Fruit fly (Drosophila melanogaster) whole organism, prepupa: ENCODE data around the gene Sgs5bis.

Source experiments
- CG10631 ChIP-seq: fragments of 200-800 bp; sonication (Bioruptor generic); optimal IDR thresholded peaks from 2 replicates; lab custom pipeline; 2016; ENCODE audit warnings: missing biosample characterization, missing genetic modification characterization
- CG10669 ChIP-seq: fragments of 200-800 bp; sonication (Bioruptor generic); optimal IDR thresholded peaks from 3 replicates; lab custom pipeline; 2018; ENCODE audit warnings: missing biosample characterization, mild to moderate bottlenecking, missing genetic modification characterization, moderate library complexity
- CG15336 ChIP-seq: fragments of 200-800 bp; sonication (Bioruptor generic); IDR thresholded peaks from 2 replicates; pipeline ENCODE4 v1.3.6; 2022; ENCODE audit warnings: missing biosample characterization, missing genetic modification characterization
- CG1621 ChIP-seq: fragments of 200-800 bp; sonication (Bioruptor generic); optimal IDR thresholded peaks from 3 replicates; lab custom pipeline; 2018; ENCODE audit warnings: missing biosample characterization, mild to moderate bottlenecking, missing genetic modification characterization
- CG16779 ChIP-seq: fragments of 200-800 bp; sonication (Bioruptor generic); optimal IDR thresholded peaks from 3 replicates; lab custom pipeline; 2017; ENCODE audit warnings: missing biosample characterization, mild to moderate bottlenecking, missing genetic modification characterization
- CG31627 ChIP-seq: fragments of 200-800 bp; sonication (Bioruptor generic); optimal IDR thresholded peaks from 3 replicates; lab custom pipeline; 2016; ENCODE audit warnings: missing biosample characterization, missing genetic modification characterization
- CG34406 ChIP-seq: fragments of 200-800 bp; sonication (Bioruptor generic); optimal IDR thresholded peaks from 3 replicates; lab custom pipeline; 2016; ENCODE audit warnings: missing biosample characterization, missing genetic modification characterization
- CG3919 ChIP-seq: fragments of 200-800 bp; sonication (Bioruptor generic); optimal IDR thresholded peaks from 3 replicates; lab custom pipeline; 2016; ENCODE audit warnings: missing biosample characterization, missing genetic modification characterization
- CG4318 ChIP-seq: fragments of 200-800 bp; sonication (Bioruptor generic); optimal IDR thresholded peaks from 3 replicates; lab custom pipeline; 2017; ENCODE audit warnings: missing biosample characterization, mild to moderate bottlenecking, missing genetic modification characterization
- CG6163 ChIP-seq: fragments of 200-800 bp; sonication (Bioruptor generic); IDR thresholded peaks from 3 replicates; pipeline ENCODE4 v1.3.6; 2022; ENCODE audit warnings: missing biosample characterization, missing genetic modification characterization
- CG6276 ChIP-seq: fragments of 200-800 bp; sonication (Bioruptor generic); optimal IDR thresholded peaks from 2 replicates; lab custom pipeline; 2017; ENCODE audit warnings: missing biosample characterization, mild to moderate bottlenecking, missing genetic modification characterization
- CG6792 ChIP-seq: fragments of 200-800 bp; sonication (Bioruptor generic); optimal IDR thresholded peaks from 3 replicates; lab custom pipeline; 2016; ENCODE audit warnings: missing biosample characterization, missing genetic modification characterization
- CG6808 ChIP-seq: fragments of 200-800 bp; sonication (Bioruptor generic); optimal IDR thresholded peaks from 3 replicates; lab custom pipeline; 2017; ENCODE audit warnings: missing biosample characterization, missing genetic modification characterization, mild to moderate bottlenecking, moderate library complexity, missing genetic modification reagents
- CG7368 ChIP-seq: fragments of 200-800 bp; sonication (Bioruptor generic); optimal IDR thresholded peaks from 3 replicates; lab custom pipeline; 2016; ENCODE audit warnings: missing biosample characterization, missing genetic modification characterization
- CG8319 ChIP-seq: fragments of 200-800 bp; sonication (Bioruptor generic); optimal IDR thresholded peaks from 3 replicates; lab custom pipeline; 2016; ENCODE audit warnings: missing biosample characterization, missing genetic modification characterization
- CG8632 ChIP-seq: fragments of 200-800 bp; sonication (Bioruptor generic); optimal IDR thresholded peaks from 3 replicates; lab custom pipeline; 2016; ENCODE audit warnings: missing biosample characterization, missing genetic modification characterization
- CG9139 ChIP-seq: fragments of 200-800 bp; sonication (Bioruptor generic); optimal IDR thresholded peaks from 3 replicates; lab custom pipeline; 2017; ENCODE audit warnings: missing biosample characterization, mild to moderate bottlenecking, missing genetic modification characterization
- Eip78C ChIP-seq: fragments of 200-800 bp; sonication (Bioruptor generic); peaks from one replicate; lab custom pipeline; 2016; ENCODE audit warnings: missing biosample characterization, missing genetic modification characterization
- Eip93F ChIP-seq: fragments of 200-800 bp; sonication (Bioruptor generic); optimal IDR thresholded peaks from 2 replicates; lab custom pipeline; 2016; ENCODE audit warnings: missing biosample characterization, mild to moderate bottlenecking, missing genetic modification characterization
- Ets21C ChIP-seq: fragments of 200-800 bp; sonication (Bioruptor generic); optimal IDR thresholded peaks from 3 replicates; lab custom pipeline; 2016; ENCODE audit warnings: missing biosample characterization, missing genetic modification characterization
- Ets96B ChIP-seq: fragments of 200-800 bp; optimal IDR thresholded peaks from 2 replicates; lab custom pipeline; 2019; ENCODE audit warnings: missing biosample characterization, mild to moderate bottlenecking, missing genetic modification characterization, moderate library complexity
- Gug ChIP-seq: fragments of 200-800 bp; sonication (Bioruptor generic); IDR thresholded peaks from 2 replicates; pipeline ENCODE4 v1.3.6; 2022; ENCODE audit warnings: missing biosample characterization, missing genetic modification characterization
- Hr38 ChIP-seq: sonication (Bioruptor generic); optimal IDR thresholded peaks from 2 replicates; lab custom pipeline; 2016; ENCODE audit warnings: missing biosample characterization, missing genetic modification characterization
- Hr39 ChIP-seq: fragments of 200-800 bp; sonication (Bioruptor generic); optimal IDR thresholded peaks from 2 replicates; lab custom pipeline; 2016; ENCODE audit warnings: missing biosample characterization, missing genetic modification characterization
- Lpt ChIP-seq: fragments of 200-800 bp; sonication (Bioruptor generic); optimal IDR thresholded peaks from 3 replicates; lab custom pipeline; 2016; ENCODE audit warnings: missing biosample characterization, missing genetic modification characterization
- Met ChIP-seq: fragments of 200-800 bp; sonication (Bioruptor generic); optimal IDR thresholded peaks from 3 replicates; lab custom pipeline; 2016; ENCODE audit warnings: missing biosample characterization, missing genetic modification characterization
- Smox ChIP-seq: fragments of 200-800 bp; sonication (Bioruptor generic); optimal IDR thresholded peaks from 3 replicates; lab custom pipeline; 2016; ENCODE audit warnings: missing biosample characterization, missing genetic modification characterization
- Sox102F ChIP-seq: fragments of 200-800 bp; sonication (Bioruptor generic); optimal IDR thresholded peaks from 2 replicates; lab custom pipeline; 2016; ENCODE audit warnings: missing biosample characterization, mild to moderate bottlenecking, missing genetic modification characterization
- Sox14 ChIP-seq: fragments of 200-800 bp; sonication (Bioruptor generic); optimal IDR thresholded peaks from 3 replicates; lab custom pipeline; 2016; ENCODE audit warnings: missing biosample characterization, missing genetic modification characterization
- Sox15 ChIP-seq: fragments of 200-800 bp; sonication (Bioruptor generic); optimal IDR thresholded peaks from 3 replicates; lab custom pipeline; 2016; ENCODE audit warnings: missing biosample characterization, missing genetic modification characterization
- achi ChIP-seq: fragments of 200-800 bp; sonication (Bioruptor generic); optimal IDR thresholded peaks from 3 replicates; lab custom pipeline; 2016; ENCODE audit warnings: missing biosample characterization, missing genetic modification characterization
- acj6 ChIP-seq: fragments of 200-800 bp; sonication (Bioruptor generic); optimal IDR thresholded peaks from 3 replicates; lab custom pipeline; 2016; ENCODE audit warnings: missing biosample characterization, missing genetic modification characterization
- cyc ChIP-seq: fragments of 200-800 bp; sonication (Bioruptor generic); optimal IDR thresholded peaks from 3 replicates; lab custom pipeline; 2016; ENCODE audit warnings: missing biosample characterization, missing genetic modification characterization
- dsx ChIP-seq: fragments of 200-800 bp; optimal IDR thresholded peaks from 3 replicates; lab custom pipeline; 2019; ENCODE audit warnings: missing biosample characterization, mild to moderate bottlenecking, missing genetic modification characterization, moderate library complexity; ENCODE audit not compliant: poor library complexity, severe bottlenecking
- eg ChIP-seq: fragments of 200-800 bp; sonication (Bioruptor generic); IDR thresholded peaks from 3 replicates; pipeline ENCODE4 v1.3.6; 2022; ENCODE audit warnings: missing biosample characterization, missing genetic modification characterization
- esn ChIP-seq: fragments of 200-800 bp; sonication (Bioruptor generic); optimal IDR thresholded peaks from 2 replicates; lab custom pipeline; 2016; ENCODE audit warnings: missing biosample characterization, mild to moderate bottlenecking, missing genetic modification characterization, moderate library complexity
- fd59A ChIP-seq: fragments of 200-800 bp; sonication (Bioruptor generic); optimal IDR thresholded peaks from 2 replicates; lab custom pipeline; 2017; ENCODE audit warnings: missing biosample characterization, mild to moderate bottlenecking, missing genetic modification characterization, missing genetic modification reagents
- fd85E ChIP-seq: fragments of 200-800 bp; sonication (Bioruptor generic); optimal IDR thresholded peaks from 3 replicates; lab custom pipeline; 2016; ENCODE audit warnings: missing biosample characterization, missing genetic modification characterization
- fkh ChIP-seq: fragments of 200-800 bp; sonication (Bioruptor generic); optimal IDR thresholded peaks from 3 replicates; lab custom pipeline; 2017; ENCODE audit warnings: missing biosample characterization, mild to moderate bottlenecking, missing genetic modification characterization, moderate library complexity
- lz ChIP-seq: fragments of 200-800 bp; sonication (Bioruptor generic); optimal IDR thresholded peaks from 3 replicates; lab custom pipeline; 2016; ENCODE audit warnings: missing biosample characterization, missing genetic modification characterization
- pdm3 ChIP-seq: fragments of 200-800 bp; sonication (Bioruptor generic); optimal IDR thresholded peaks from 3 replicates; lab custom pipeline; 2016; ENCODE audit warnings: missing biosample characterization, missing genetic modification characterization
- salr ChIP-seq, 2 experiments: fragments of 200-800 bp; sonication (Bioruptor generic); optimal IDR thresholded peaks; 3 replicates each; lab custom pipeline; 2016 to 2018; ENCODE audit warnings: missing biosample characterization in 2 of 2, missing genetic modification characterization in 2 of 2, mild to moderate bottlenecking in 1 of 2
- spab ChIP-seq: fragments of 200-800 bp; sonication (Bioruptor generic); optimal IDR thresholded peaks from 2 replicates; lab custom pipeline; 2017; ENCODE audit warnings: missing biosample characterization, mild to moderate bottlenecking, missing genetic modification characterization, missing genetic modification reagents
- ss ChIP-seq, 2 experiments: fragments of 200-800 bp; sonication (Bioruptor generic); optimal IDR thresholded peaks; 2 replicates in 1 of 2; 3 replicates in 1 of 2; lab custom pipeline; 2017 to 2018; ENCODE audit warnings: mild to moderate bottlenecking in 2 of 2, missing biosample characterization in 2 of 2, missing genetic modification characterization in 2 of 2, moderate library complexity in 1 of 2
- svp ChIP-seq: fragments of 200-800 bp; sonication (Bioruptor generic); peaks from one replicate; lab custom pipeline; 2016; ENCODE audit warnings: missing biosample characterization, missing genetic modification characterization
- topi ChIP-seq: fragments of 200-800 bp; sonication (Bioruptor generic); optimal IDR thresholded peaks from 3 replicates; lab custom pipeline; 2016; ENCODE audit warnings: missing biosample characterization, missing genetic modification characterization

The Sgs5bis gene

DNA sequence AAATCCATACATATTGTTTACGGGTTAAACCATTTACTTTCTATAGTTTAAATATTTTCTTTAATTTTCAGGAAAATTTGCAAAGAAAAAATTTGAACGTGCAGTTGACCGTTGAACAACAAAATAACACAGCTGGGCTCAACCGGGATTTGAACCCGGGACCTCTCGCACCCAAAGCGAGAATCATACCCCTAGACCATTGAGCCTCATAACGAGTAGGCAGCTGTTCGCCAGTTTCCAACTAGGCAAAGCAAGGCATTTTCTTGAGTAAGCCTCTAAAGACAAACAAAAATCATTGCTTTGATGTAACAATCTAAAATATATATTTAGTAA, 23.8 kb downstream of the Sgs5bis start:
- no peak for TF ChIP-seq CG10669
- TF ChIP-seq CG6163 (GFP tag; lab: Robert Waterston, UW): peak; percentile 40; the same call in 1 of the 3 replicates
- no peak for TF ChIP-seq topi
- TF ChIP-seq CG16779 (tag; lab: Kevin White, UChicago): peak; percentile 9
- peak; percentile 31 for TF ChIP-seq CG9139 (GFP tag; lab: Kevin White, UChicago)
- TF ChIP-seq svp (GFP tag; lab: Kevin White, UChicago): peak; percentile 83
- TF ChIP-seq Eip78C (GFP tag; lab: Kevin White, UChicago): peak; percentile 67
- TF ChIP-seq spab (GFP tag; lab: Kevin White, UChicago): peak; percentile 2
- TF ChIP-seq dsx (GFP tag; lab: Kevin White, UChicago): peak; percentile 10
- TF ChIP-seq CG3919 (GFP tag; lab: Kevin White, UChicago): peak; percentile 6
- TF ChIP-seq ss (GFP tag; optimal IDR thresholded peaks at IDR 0.05; lab: Kevin White, UChicago): peak in 1 of 2 experiments; percentile 0
- TF ChIP-seq fd59A (GFP tag; lab: Kevin White, UChicago): no peak

DNA sequence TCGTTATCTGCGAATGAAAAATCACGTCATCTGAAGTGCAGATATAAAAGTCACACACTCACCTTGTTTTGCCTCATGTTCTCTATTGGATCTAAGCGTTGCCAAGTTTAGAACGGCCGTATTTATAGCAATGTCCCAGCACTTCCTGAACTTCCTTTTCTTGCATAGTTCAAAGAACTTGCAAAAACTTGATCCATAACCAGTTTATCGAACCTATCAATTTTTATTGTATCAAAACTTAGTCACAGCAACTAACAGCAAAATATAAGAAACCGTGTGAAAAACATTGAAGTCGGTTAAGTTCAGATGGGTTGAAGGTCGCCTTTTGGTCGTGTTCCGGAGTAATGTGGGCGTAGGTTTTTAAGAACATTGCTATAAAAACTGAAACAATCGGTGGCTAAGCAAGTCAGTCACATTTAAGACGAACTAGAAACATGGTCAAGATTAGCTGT, 24.5 kb downstream of the Sgs5bis start, which contains the start of the genes CG14324 and CG14326:
CG14324 (minus strand) TSS at position 101 of the 452 bp plus-strand sequence.
CG14326 (plus strand) TSS at position 402 of the 452 bp plus-strand sequence.
- no peak for TF ChIP-seq CG6163 (GFP tag; lab: Robert Waterston, UW)
- no peak for TF ChIP-seq fkh (GFP tag; lab: Kevin White, UChicago)
- TF ChIP-seq CG3919 (GFP tag; lab: Kevin White, UChicago): no peak
- TF ChIP-seq esn (GFP tag; lab: Kevin White, UChicago): no peak
- no peak for TF ChIP-seq Lpt (GFP tag; lab: Kevin White, UChicago)

DNA sequence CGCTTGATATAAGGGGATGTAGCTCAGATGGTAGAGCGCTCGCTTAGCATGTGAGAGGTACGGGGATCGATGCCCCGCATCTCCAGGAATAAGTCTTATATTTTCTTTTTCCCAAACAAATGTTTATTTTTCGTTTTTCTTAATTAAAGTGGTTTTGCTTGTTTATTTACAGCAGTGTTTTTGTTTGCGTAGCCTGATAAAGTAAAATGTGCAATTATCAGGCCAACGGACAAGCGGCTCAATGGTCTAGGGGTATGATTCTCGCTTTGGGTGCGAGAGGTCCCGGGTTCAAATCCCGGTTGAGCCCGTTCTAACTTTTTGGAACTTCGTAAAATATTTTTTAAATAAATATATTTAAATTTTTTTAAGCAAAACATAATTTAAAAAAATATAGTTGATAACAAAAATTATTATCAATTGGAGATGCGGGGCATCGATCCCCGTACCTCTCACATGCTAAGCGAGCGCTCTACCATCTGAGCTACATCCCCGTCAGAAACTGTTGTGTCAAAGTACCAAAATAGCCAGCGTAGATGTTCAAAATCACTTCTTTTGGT, 25.6 kb downstream of the Sgs5bis start:
- TF ChIP-seq CG6163 (GFP tag; lab: Robert Waterston, UW) (peak; percentile 76), achi (no peak), Hr39 (GFP tag; lab: Kevin White, UChicago) (no peak), Eip93F (GFP tag; lab: Kevin White, UChicago) (no peak), Eip78C (GFP tag; lab: Kevin White, UChicago) (peak; percentile 85), CG34406 (GFP tag; lab: Kevin White, UChicago) (no peak), Gug (GFP tag; lab: Robert Waterston, UW) (no peak), Smox (no peak), Met (GFP tag; lab: Kevin White, UChicago) (no peak), CG31627 (GFP tag; lab: Kevin White, UChicago) (no peak), CG8319 (GFP tag; lab: Kevin White, UChicago) (no peak), CG1621 (tag; lab: Kevin White, UChicago) (peak; percentile 53), acj6 (no peak), Sox14 (GFP tag; lab: Kevin White, UChicago) (no peak), CG15336 (GFP tag; lab: Robert Waterston, UW) (peak; percentile 51), Lpt (GFP tag; lab: Kevin White, UChicago) (peak; percentile 16), CG4318 (GFP tag; lab: Kevin White, UChicago) (no peak), fd85E (GFP tag; lab: Kevin White, UChicago) (no peak), Ets96B (tag; lab: Kevin White, UChicago) (peak; percentile 50), CG6792 (GFP tag; lab: Kevin White, UChicago) (no peak), CG6808 (GFP tag; lab: Kevin White, UChicago) (peak; percentile 77), salr (GFP tag; optimal IDR thresholded peaks at IDR 0.05; lab: Kevin White, UChicago) (no peak), Hr38 (no peak), svp (GFP tag; lab: Kevin White, UChicago) (peak; percentile 88), CG6276 (peak; percentile 84), Ets21C (no peak), eg (GFP tag; lab: Robert Waterston, UW) (peak; percentile 92), ss (GFP tag; optimal IDR thresholded peaks at IDR 0.05; lab: Kevin White, UChicago) (peak; percentile 86 to 88), CG7368 (GFP tag; lab: Kevin White, UChicago) (no peak), Sox102F (GFP tag; lab: Kevin White, UChicago) (no peak), fd59A (GFP tag; lab: Kevin White, UChicago) (no peak), esn (GFP tag; lab: Kevin White, UChicago) (peak; percentile 6), Sox15 (GFP tag; lab: Kevin White, UChicago) (no peak), CG8632 (GFP tag; lab: Kevin White, UChicago) (no peak), cyc (GFP tag; lab: Kevin White, UChicago) (no peak), pdm3 (GFP tag; lab: Kevin White, UChicago) (peak; percentile 3), CG10631 (no peak), lz (GFP tag; lab: Kevin White, UChicago) (no peak)
